Fruit fly (Drosophila melanogaster): ENCODE results near the gene ninaB.

DNA sequence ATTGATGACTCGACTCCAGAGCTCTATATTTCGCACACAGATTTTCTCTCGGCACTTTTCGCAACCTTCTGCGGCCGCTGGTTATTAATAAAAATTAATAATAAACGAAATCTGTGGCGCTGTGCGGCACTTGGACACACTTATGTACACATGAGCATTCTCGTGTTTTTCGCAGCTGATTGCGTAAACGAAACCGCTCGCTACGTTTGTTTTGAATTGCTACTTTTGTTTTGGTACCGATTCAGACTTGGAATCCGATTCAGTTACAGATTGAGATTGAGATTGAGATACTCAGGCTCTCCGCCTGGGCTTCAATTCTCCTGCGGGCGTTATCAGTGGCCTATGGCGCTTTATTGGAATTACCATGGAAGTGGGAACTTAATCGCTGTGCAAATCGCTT is 14.4 kb upstream of the ninaB start:
- no peak for TF ChIP-seq CG8301 (tag; optimal IDR thresholded peaks at IDR 0.05)
- TF ChIP-seq CG15710 (tag; optimal IDR thresholded peaks at IDR 0.05) = no peak
- TF ChIP-seq CG34367 (tag; optimal IDR thresholded peaks at IDR 0.05) = no peak
- no peak for TF ChIP-seq CG32121 (GFP tag; IDR thresholded peaks at IDR 0.05)
- no peak for TF ChIP-seq CG9948 (tag; optimal IDR thresholded peaks at IDR 0.05)
